Worm (Caenorhabditis elegans): ENCODE results near the gene asp-6.

ce11 chrV:8305940-8306339, 37.2 kb upstream of the asp-6 start:
- no peak for TF ChIP-seq unc-42 (tag; optimal IDR thresholded peaks at IDR 0.05)
- no peak for TF ChIP-seq ama-1 (optimal IDR thresholded peaks at IDR 0.05)
